Worm (Caenorhabditis elegans) whole organism, late embryonic: ENCODE results near the gene C47E8.9.
A peak's percentile ranks its signal among the peaks of the same experiment; 100 is the strongest.

Experiments
- K02D7.2 ChIP-seq: sonication (generic microtip); optimal IDR thresholded peaks from 2 replicates; lab custom pipeline; 2017; ENCODE audit warnings: mild to moderate bottlenecking, missing genetic modification characterization, missing compliant biosample characterization
- ceh-22 ChIP-seq: sonication (generic microtip); optimal IDR thresholded peaks from 2 replicates; lab custom pipeline; 2017; ENCODE audit warnings: missing biosample characterization, missing genetic modification characterization
- ceh-30 ChIP-seq: fragments of 150-350 bp; optimal IDR thresholded peaks from 2 replicates; lab custom pipeline; 2014; ENCODE audit warnings: missing biosample characterization, missing genetic modification characterization
- ceh-31 ChIP-seq: sonication (generic microtip); optimal IDR thresholded peaks from 2 replicates; lab custom pipeline; 2016; ENCODE audit warnings: missing genetic modification characterization, missing compliant biosample characterization
- ceh-45 ChIP-seq: fragments of 200-800 bp; sonication (Bioruptor generic); IDR thresholded peaks from 2 replicates; pipeline ENCODE4 v1.3.6; 2022; ENCODE audit warnings: missing genetic modification reagents, missing genetic modification characterization, missing compliant biosample characterization
- ceh-6 ChIP-seq: fragments of 200-800 bp; sonication (Bioruptor generic); optimal IDR thresholded peaks from 2 replicates; lab custom pipeline; 2018; ENCODE audit warnings: mild to moderate bottlenecking, missing genetic modification characterization, missing compliant biosample characterization
- dve-1 ChIP-seq: sonication (generic microtip); optimal IDR thresholded peaks from 2 replicates; lab custom pipeline; 2017; ENCODE audit warnings: antibody characterized with exemption, mild to moderate bottlenecking, missing genetic modification characterization, missing compliant biosample characterization
- elt-2 ChIP-seq: sonication (generic microtip); optimal IDR thresholded peaks from 2 replicates; lab custom pipeline; 2016; ENCODE audit warnings: missing genetic modification reagents, missing genetic modification characterization, missing compliant biosample characterization
- elt-4 ChIP-seq: sonication (generic microtip); optimal IDR thresholded peaks from 2 replicates; lab custom pipeline; 2016; ENCODE audit warnings: missing genetic modification characterization, missing compliant biosample characterization
- ets-4 ChIP-seq: sonication (generic microtip); optimal IDR thresholded peaks from 2 replicates; lab custom pipeline; 2016; ENCODE audit warnings: missing genetic modification characterization, missing compliant biosample characterization
- fax-1 ChIP-seq: sonication (generic microtip); optimal IDR thresholded peaks from 2 replicates; lab custom pipeline; 2016; ENCODE audit warnings: missing genotype, missing genetic modification characterization, missing compliant biosample characterization
- fkh-10 ChIP-seq: fragments of 150-350 bp; optimal IDR thresholded peaks from 2 replicates; lab custom pipeline; 2014; ENCODE audit warnings: missing biosample characterization, missing genetic modification reagents, missing genetic modification characterization
- fkh-6 ChIP-seq: sonication (generic microtip); optimal IDR thresholded peaks from 2 replicates; lab custom pipeline; 2016; ENCODE audit warnings: missing genetic modification characterization, missing compliant biosample characterization
- hlh-13 ChIP-seq: fragments of 200-800 bp; sonication (Bioruptor generic); optimal IDR thresholded peaks from 2 replicates; lab custom pipeline; 2018; ENCODE audit warnings: mild to moderate bottlenecking, missing genetic modification characterization, missing compliant biosample characterization
- hlh-30 ChIP-seq: sonication (generic microtip); optimal IDR thresholded peaks from 2 replicates; lab custom pipeline; 2017; ENCODE audit warnings: antibody characterized with exemption, missing genetic modification characterization, missing compliant biosample characterization; ENCODE audit not compliant: insufficient read depth
- hlh-8 ChIP-seq: sonication (generic microtip); optimal IDR thresholded peaks from 2 replicates; lab custom pipeline; 2016; ENCODE audit warnings: missing genotype, missing genetic modification characterization, missing compliant biosample characterization
- lim-6 ChIP-seq: sonication (generic microtip); optimal IDR thresholded peaks from 2 replicates; lab custom pipeline; 2016; ENCODE audit warnings: missing genetic modification characterization, missing compliant biosample characterization
- lin-11 ChIP-seq: fragments of 200-800 bp; sonication (Bioruptor generic); optimal IDR thresholded peaks from 2 replicates; lab custom pipeline; 2018; ENCODE audit warnings: mild to moderate bottlenecking, missing genetic modification characterization, missing compliant biosample characterization
- madf-2 ChIP-seq: sonication (generic microtip); optimal IDR thresholded peaks from 2 replicates; lab custom pipeline; 2017; ENCODE audit warnings: missing genetic modification characterization, missing compliant biosample characterization
- mec-3 ChIP-seq: sonication (generic microtip); optimal IDR thresholded peaks from 2 replicates; lab custom pipeline; 2016; ENCODE audit warnings: borderline replicate concordance, missing genetic modification characterization, missing compliant biosample characterization
- nfya-1 ChIP-seq: sonication (generic microtip); optimal IDR thresholded peaks from 2 replicates; lab custom pipeline; 2017; ENCODE audit warnings: missing genetic modification characterization, mild to moderate bottlenecking, missing compliant biosample characterization, antibody characterized with exemption, moderate library complexity
- odd-2 ChIP-seq: sonication (generic microtip); optimal IDR thresholded peaks from 2 replicates; lab custom pipeline; 2017; ENCODE audit warnings: antibody characterized with exemption, mild to moderate bottlenecking, missing genetic modification characterization, missing compliant biosample characterization
- sdc-2 ChIP-seq: sonication (generic microtip); optimal IDR thresholded peaks from 2 replicates; lab custom pipeline; 2016; ENCODE audit warnings: missing genotype, missing genetic modification characterization, missing compliant biosample characterization
- sox-2 ChIP-seq: fragments of 200-800 bp; sonication (Bioruptor generic); IDR thresholded peaks from 2 replicates; pipeline ENCODE4 v1.3.6; 2022; ENCODE audit warnings: missing genetic modification reagents, missing genetic modification characterization, missing compliant biosample characterization
- syd-9 ChIP-seq: sonication (generic microtip); optimal IDR thresholded peaks from 2 replicates; lab custom pipeline; 2016; ENCODE audit warnings: mild to moderate bottlenecking, missing genetic modification characterization, moderate library complexity, missing compliant biosample characterization
- unc-3 ChIP-seq, 2 experiments: fragments of 200-800 bp in 1 of 2; sonication (Bioruptor generic) in 1 of 2; sonication (generic microtip) in 1 of 2; conservative IDR thresholded peaks in 1 of 2; optimal IDR thresholded peaks in 1 of 2; 2 replicates each; pipeline versions ENCODE4 v1.3.6 to Lab custom; 2016 to 2022; ENCODE audit warnings: missing compliant biosample characterization in 2 of 2, missing genetic modification characterization in 2 of 2, missing genetic modification reagents in 1 of 2
- unc-42 ChIP-seq: sonication (generic microtip); optimal IDR thresholded peaks from 2 replicates; lab custom pipeline; 2016; ENCODE audit warnings: missing genotype, missing genetic modification characterization, missing compliant biosample characterization
- unc-55 ChIP-seq: sonication (generic microtip); optimal IDR thresholded peaks from 2 replicates; lab custom pipeline; 2017; ENCODE audit warnings: missing biosample characterization, missing genetic modification reagents, missing genetic modification characterization
- ztf-16 ChIP-seq: sonication (generic microtip); optimal IDR thresholded peaks from 2 replicates; lab custom pipeline; 2017; ENCODE audit warnings: missing genetic modification characterization, missing compliant biosample characterization

The C47E8.9 gene

ce11 chrV:14638075-14638474 is 25.0 kb upstream of the C47E8.9 start:
- TF ChIP-seq fkh-10 (GFP tag; lab: Kevin White, UChicago) (no peak), ceh-31 (no peak), elt-4 (tag; lab: Kevin White, UChicago) (no peak), elt-2 (tag; lab: Kevin White, UChicago) (no peak), ceh-22 (tag; lab: Kevin White, UChicago) (no peak), fax-1 (tag; lab: Kevin White, UChicago) (no peak), ceh-6 (GFP tag; lab: Kevin White, UChicago) (no peak), K02D7.2 (tag; lab: Kevin White, UChicago) (no peak), hlh-30 (no peak)
- TF ChIP-seq, all 69 proteins: peak for 0

- no peak for TF ChIP-seq dve-1 (tag; lab: Kevin White, UChicago)
- no peak for TF ChIP-seq syd-9 (tag; lab: Kevin White, UChicago)
- no peak for TF ChIP-seq lim-6
- no peak for TF ChIP-seq sdc-2
- no peak for TF ChIP-seq ceh-31
- TF ChIP-seq madf-2 (tag; lab: Kevin White, UChicago) = no peak
- no peak for TF ChIP-seq ceh-30 (tag; lab: Kevin White, UChicago)
- TF ChIP-seq fkh-6 (tag; lab: Kevin White, UChicago) = no peak
- TF ChIP-seq unc-42 (tag; lab: Kevin White, UChicago) = no peak
- no peak for TF ChIP-seq ceh-45 (GFP tag; lab: Robert Waterston, UW)
- TF ChIP-seq hlh-8 (tag; lab: Kevin White, UChicago) = no peak
- no peak for TF ChIP-seq odd-2
Observed at ce11 chrV:14640071-14640470, 23.0 kb upstream of the C47E8.9 start, which contains the start of gene F43D2.7. Gene F43D2.7 (minus strand): TSS chrV:14640171.

ce11 chrV:14640769-14641168 is 22.3 kb upstream of the C47E8.9 start, which contains the start of gene C54G10.1:
Gene C54G10.1 (plus strand): TSS chrV:14641101.
- no peak for TF ChIP-seq sox-2 (GFP tag; lab: Robert Waterston, UW)
- no peak for TF ChIP-seq ztf-16 (tag; lab: Kevin White, UChicago)
- no peak for TF ChIP-seq fax-1 (tag; lab: Kevin White, UChicago)
- no peak for TF ChIP-seq lin-11 (tag; lab: Kevin White, UChicago)
- TF ChIP-seq mec-3 = no peak
- no peak for TF ChIP-seq fkh-6 (tag; lab: Kevin White, UChicago)
- no peak for TF ChIP-seq syd-9 (tag; lab: Kevin White, UChicago)
- TF ChIP-seq ceh-30 (tag; lab: Kevin White, UChicago) = no peak
- TF ChIP-seq, all 69 proteins: peak for 0

ce11 chrV:14642016-14642415 is 21.1 kb upstream of the C47E8.9 start:
- TF ChIP-seq unc-55 (GFP tag; lab: Kevin White, UChicago) (no peak), hlh-13 (GFP tag; lab: Kevin White, UChicago) (no peak), sdc-2 (no peak)
- TF ChIP-seq, all 69 proteins: peak for 0

- peak; percentile 18 for TF ChIP-seq nfya-1 (tag; lab: Kevin White, UChicago)
- TF ChIP-seq sox-2 (GFP tag; lab: Robert Waterston, UW) = no peak
- TF ChIP-seq ceh-31 = peak; percentile 15
- TF ChIP-seq unc-3 (GFP tag; conservative IDR thresholded peaks at IDR 0.05; lab: Robert Waterston, UW) = no peak
- TF ChIP-seq unc-3 (tag; optimal IDR thresholded peaks at IDR 0.05; lab: Kevin White, UChicago) = no peak
Observed at ce11 chrV:14645817-14646789, 17.0 kb upstream of the C47E8.9 start, which contains the start of the genes rfc-1 and pmp-3. Gene rfc-1 (minus strand): TSS chrV:14645979. Gene pmp-3 (plus strand): TSS chrV:14646739.

- TF ChIP-seq unc-42 (tag; lab: Kevin White, UChicago) = peak; percentile 30
- TF ChIP-seq ets-4 (tag; lab: Kevin White, UChicago) = no peak
- peak; percentile 9 for TF ChIP-seq ceh-31
Observed at ce11 chrV:14648825-14649224, 14.3 kb upstream of the C47E8.9 start.
